Worm (Caenorhabditis elegans) whole organism, L4/young adult: ENCODE results near the gene arrd-19.

Experiments used
- W03F9.2 ChIP-seq: fragments of 150-350 bp; optimal IDR thresholded peaks from 2 replicates; lab custom pipeline; 2014; ENCODE audit warnings: missing biosample characterization, missing genetic modification characterization
- dao-5 ChIP-seq: sonication (generic microtip); optimal IDR thresholded peaks from 2 replicates; lab custom pipeline; 2016; ENCODE audit warnings: missing genotype, missing genetic modification characterization, moderate library complexity, missing compliant biosample characterization
- him-1 ChIP-seq: sonication (generic microtip); optimal IDR thresholded peaks from 2 replicates; lab custom pipeline; 2016; ENCODE audit warnings: missing genotype, missing genetic modification reagents, missing genetic modification characterization, missing compliant biosample characterization

DNA sequence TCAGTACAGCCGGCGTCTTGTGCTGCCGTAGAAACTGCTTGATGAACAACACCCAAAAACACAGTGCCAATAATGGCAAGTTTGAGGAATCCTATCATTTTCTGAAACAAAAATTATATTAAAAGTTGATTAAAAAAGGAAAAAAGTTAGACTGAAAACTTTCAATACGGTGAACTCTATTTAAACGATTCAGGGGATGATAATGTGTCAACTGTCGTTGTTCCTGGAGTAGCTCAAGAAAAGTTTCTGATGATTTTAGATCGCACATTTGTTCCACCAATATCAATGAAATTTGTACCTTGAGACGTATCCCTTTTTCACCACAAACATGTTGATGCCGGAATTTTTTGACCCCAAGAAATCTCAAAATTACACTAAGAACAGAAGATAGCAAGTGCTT is 47.4 kb downstream of the arrd-19 start, which contains the start of gene T28A11.18:
- TF ChIP-seq W03F9.2 (tag; lab: Kevin White, UChicago) (no peak), him-1 (no peak), dao-5 (tag; lab: Kevin White, UChicago) (no peak)
